Fruit fly (Drosophila melanogaster) whole organism, embryonic: ENCODE data around the gene deltaCOP.

Experiments
- Ada2b ChIP-seq: fragments of 200-800 bp; sonication (Bioruptor generic); IDR thresholded peaks from 2 replicates; pipeline ENCODE4 v1.3.6; 2022; ENCODE audit warnings: missing biosample characterization, missing genetic modification characterization
- Adf1 ChIP-seq: fragments of 200-800 bp; sonication (Bioruptor generic); IDR thresholded peaks from 2 replicates; pipeline ENCODE4 v1.3.6; 2022; ENCODE audit warnings: missing biosample characterization, missing genetic modification characterization
- CG11398 ChIP-seq: fragments of 200-800 bp; sonication (Bioruptor generic); optimal IDR thresholded peaks from 2 replicates; lab custom pipeline; 2016; ENCODE audit warnings: missing biosample characterization, missing genetic modification characterization
- CG11560 ChIP-seq: fragments of 200-800 bp; sonication (Bioruptor generic); IDR thresholded peaks from 3 replicates; pipeline ENCODE4 v1.3.6; 2022; ENCODE audit warnings: missing biosample characterization, missing genetic modification characterization
- CG13894 ChIP-seq: fragments of 200-800 bp; sonication (Bioruptor generic); optimal IDR thresholded peaks from 3 replicates; lab custom pipeline; 2018; ENCODE audit warnings: missing biosample characterization, mild to moderate bottlenecking, missing genetic modification characterization, moderate library complexity
- CG2875 ChIP-seq: fragments of 200-800 bp; sonication (Bioruptor generic); optimal IDR thresholded peaks from 2 replicates; lab custom pipeline; 2017; ENCODE audit warnings: missing biosample characterization, mild to moderate bottlenecking, missing genetic modification characterization, missing genetic modification reagents
- CG2889 ChIP-seq: fragments of 200-800 bp; sonication (Bioruptor generic); IDR thresholded peaks from 3 replicates; pipeline ENCODE4 v1.3.6; 2022; ENCODE audit warnings: missing biosample characterization, missing genetic modification characterization
- CG31224 ChIP-seq: fragments of 200-800 bp; sonication (Bioruptor generic); IDR thresholded peaks from 2 replicates; pipeline ENCODE4 v1.3.6; 2022; ENCODE audit warnings: missing biosample characterization, missing genetic modification characterization
- CG34376 ChIP-seq: fragments of 200-800 bp; sonication (Bioruptor generic); optimal IDR thresholded peaks from 2 replicates; lab custom pipeline; 2018; ENCODE audit warnings: missing biosample characterization, mild to moderate bottlenecking, missing genetic modification characterization
- CG5180 ChIP-seq: fragments of 200-800 bp; sonication (Bioruptor generic); optimal IDR thresholded peaks from 3 replicates; lab custom pipeline; 2017; ENCODE audit warnings: missing biosample characterization, missing genetic modification characterization, mild to moderate bottlenecking, moderate library complexity, missing genetic modification reagents
- CG7786 ChIP-seq: fragments of 200-800 bp; sonication (Bioruptor generic); optimal IDR thresholded peaks from 2 replicates; lab custom pipeline; 2016; ENCODE audit warnings: missing biosample characterization, missing genetic modification characterization
- CG7963 ChIP-seq: fragments of 200-800 bp; sonication (Bioruptor generic); IDR thresholded peaks from 3 replicates; pipeline ENCODE4 v1.3.6; 2022; ENCODE audit warnings: missing biosample characterization, missing genetic modification characterization; ENCODE audit not compliant: partially characterized antibody
- CG7987 ChIP-seq: fragments of 200-800 bp; sonication (Bioruptor generic); optimal IDR thresholded peaks from 2 replicates; lab custom pipeline; 2018; ENCODE audit warnings: missing biosample characterization, mild to moderate bottlenecking, missing genetic modification characterization, moderate library complexity
- CG8290 ChIP-seq, 3 experiments: fragments of 200-800 bp; sonication (Bioruptor generic); optimal IDR thresholded peaks; 2 replicates each; lab custom pipeline; 2016 to 2019; ENCODE audit warnings: missing biosample characterization in 3 of 3, missing genetic modification characterization in 3 of 3, mild to moderate bottlenecking in 2 of 3, moderate library complexity in 1 of 3
- CG8765 ChIP-seq: fragments of 200-800 bp; sonication (Bioruptor generic); IDR thresholded peaks from 2 replicates; pipeline ENCODE4 v1.3.6; 2022; ENCODE audit warnings: missing biosample characterization, missing genetic modification characterization
- CG9609 ChIP-seq: fragments of 200-800 bp; sonication (Bioruptor generic); optimal IDR thresholded peaks from 3 replicates; lab custom pipeline; 2016; ENCODE audit warnings: missing biosample characterization, missing genetic modification characterization
- Dfd ChIP-seq, 2 experiments: fragments of >200 bp; optimal IDR thresholded peaks; 2 replicates each; lab custom pipeline; 2017; ENCODE audit warnings: missing biosample characterization in 2 of 2, missing genetic modification characterization in 2 of 2
- Eip74EF ChIP-seq, 2 experiments: fragments of 200-800 bp in 1 of 2; fragments of >200 bp in 1 of 2; sonication (Bioruptor generic) in 1 of 2; optimal IDR thresholded peaks; 2 replicates each; lab custom pipeline; 2017 to 2019; ENCODE audit warnings: missing biosample characterization in 2 of 2, missing genetic modification characterization in 2 of 2, mild to moderate bottlenecking in 1 of 2, moderate library complexity in 1 of 2
- GATAe ChIP-seq: fragments of 200-800 bp; sonication (Bioruptor generic); conservative IDR thresholded peaks from 2 replicates; pipeline ENCODE4 v1.3.6; 2022; ENCODE audit warnings: missing biosample characterization, missing genetic modification characterization
- HLH3B ChIP-seq: fragments of 200-800 bp; sonication (Bioruptor generic); IDR thresholded peaks from 2 replicates; pipeline ENCODE4 v1.3.6; 2022; ENCODE audit warnings: missing biosample characterization, missing genetic modification characterization
- Hey ChIP-seq: fragments of 200-800 bp; sonication (Bioruptor generic); optimal IDR thresholded peaks from 3 replicates; lab custom pipeline; 2018; ENCODE audit warnings: missing biosample characterization, mild to moderate bottlenecking, missing genetic modification characterization
- HmgD ChIP-seq: fragments of 200-800 bp; sonication (Bioruptor generic); optimal IDR thresholded peaks from 3 replicates; lab custom pipeline; 2016; ENCODE audit warnings: missing biosample characterization, missing genetic modification characterization
- Hr3 ChIP-seq: fragments of 200-800 bp; sonication (Bioruptor generic); optimal IDR thresholded peaks from 3 replicates; lab custom pipeline; 2016; ENCODE audit warnings: missing biosample characterization, missing genetic modification characterization
- Hr78 ChIP-seq, 2 experiments: fragments of 200-800 bp in 1 of 2; fragments of >200 bp in 1 of 2; sonication (Bioruptor generic) in 1 of 2; optimal IDR thresholded peaks; 2 replicates each; lab custom pipeline; 2017 to 2019; ENCODE audit warnings: missing biosample characterization in 2 of 2, missing genetic modification characterization in 2 of 2, mild to moderate bottlenecking in 1 of 2, moderate library complexity in 1 of 2
- Kr ChIP-seq: fragments of 200-800 bp; sonication (Bioruptor generic); optimal IDR thresholded peaks from 2 replicates; lab custom pipeline; 2017; ENCODE audit warnings: missing biosample characterization, mild to moderate bottlenecking, missing genetic modification characterization
- Med ChIP-seq: fragments of 200-800 bp; sonication (Bioruptor generic); peaks from one replicate; lab custom pipeline; 2016; ENCODE audit warnings: missing biosample characterization, missing genetic modification characterization, mild to moderate bottlenecking, inconsistent platforms, moderate library complexity
- NC2β ChIP-seq: fragments of 200-800 bp; sonication (Bioruptor generic); optimal IDR thresholded peaks from 2 replicates; lab custom pipeline; 2016; ENCODE audit warnings: missing biosample characterization, missing genetic modification characterization
- Spps ChIP-seq: fragments of 200-800 bp; sonication (Bioruptor generic); optimal IDR thresholded peaks from 2 replicates; lab custom pipeline; 2018; ENCODE audit warnings: missing biosample characterization, mild to moderate bottlenecking, missing genetic modification characterization
- TFAM ChIP-seq: fragments of 200-800 bp; sonication (Bioruptor generic); optimal IDR thresholded peaks from 2 replicates; lab custom pipeline; 2017; ENCODE audit warnings: missing biosample characterization, missing genetic modification characterization, inconsistent platforms
- Taf1 ChIP-seq: fragments of 200-800 bp; sonication (Bioruptor generic); IDR thresholded peaks from 2 replicates; pipeline ENCODE4 v1.3.6; 2022; ENCODE audit warnings: missing biosample characterization, missing genetic modification characterization
- al ChIP-seq: fragments of 200-800 bp; sonication (Bioruptor generic); IDR thresholded peaks from 2 replicates; pipeline ENCODE4 v1.3.6; 2022; ENCODE audit warnings: missing biosample characterization, missing genetic modification characterization
- bcd ChIP-seq: fragments of 200-800 bp; sonication (Bioruptor generic); optimal IDR thresholded peaks from 2 replicates; lab custom pipeline; 2017; ENCODE audit warnings: missing biosample characterization, mild to moderate bottlenecking, missing genetic modification characterization
- chinmo ChIP-seq: fragments of 200-800 bp; sonication (Bioruptor generic); IDR thresholded peaks from 4 replicates; pipeline ENCODE4 v1.3.6; 2022; ENCODE audit warnings: missing biosample characterization, missing genetic modification characterization; ENCODE audit not compliant: partially characterized antibody
- eve ChIP-seq, 2 experiments: fragments of >200 bp; optimal IDR thresholded peaks; 2 replicates each; lab custom pipeline; 2017; ENCODE audit warnings: missing biosample characterization in 2 of 2, missing genetic modification characterization in 2 of 2
- exex ChIP-seq: fragments of 200-800 bp; sonication (Bioruptor generic); optimal IDR thresholded peaks from 4 replicates; lab custom pipeline; 2018; ENCODE audit warnings: missing biosample characterization, mild to moderate bottlenecking, missing genetic modification characterization, moderate library complexity
- gcm2 ChIP-seq: fragments of 200-800 bp; sonication (Bioruptor generic); optimal IDR thresholded peaks from 2 replicates; lab custom pipeline; 2016; ENCODE audit warnings: missing biosample characterization, missing genetic modification characterization
- gro ChIP-seq: fragments of 200-800 bp; sonication (Bioruptor generic); optimal IDR thresholded peaks from 2 replicates; lab custom pipeline; 2016; ENCODE audit warnings: missing biosample characterization, missing genetic modification characterization
- hbn ChIP-seq: fragments of 200-800 bp; sonication (Bioruptor generic); IDR thresholded peaks from 2 replicates; pipeline ENCODE4 v1.3.6; 2022; ENCODE audit warnings: missing biosample characterization, missing genetic modification characterization; ENCODE audit not compliant: partially characterized antibody
- jing ChIP-seq: fragments of 200-800 bp; sonication (Bioruptor generic); optimal IDR thresholded peaks from 2 replicates; lab custom pipeline; 2018; ENCODE audit warnings: missing biosample characterization, mild to moderate bottlenecking, missing genetic modification characterization
- jumu ChIP-seq: fragments of 200-800 bp; sonication (Bioruptor generic); optimal IDR thresholded peaks from 3 replicates; lab custom pipeline; 2016; ENCODE audit warnings: missing biosample characterization, missing genetic modification characterization
- kay ChIP-seq: fragments of 200-800 bp; sonication (Bioruptor generic); optimal IDR thresholded peaks from 2 replicates; lab custom pipeline; 2016; ENCODE audit warnings: missing biosample characterization, missing genetic modification characterization
- mam ChIP-seq: fragments of 200-800 bp; sonication (Bioruptor generic); optimal IDR thresholded peaks from 3 replicates; lab custom pipeline; 2016; ENCODE audit warnings: missing biosample characterization, missing genetic modification characterization
- mirr ChIP-seq: fragments of 200-800 bp; sonication (Bioruptor generic); optimal IDR thresholded peaks from 3 replicates; lab custom pipeline; 2018; ENCODE audit warnings: missing biosample characterization, mild to moderate bottlenecking, missing genetic modification characterization
- pan ChIP-seq, 4 experiments: fragments of >200 bp in 3 of 4; fragments of 200-800 bp in 1 of 4; sonication (Bioruptor generic) in 1 of 4; optimal IDR thresholded peaks in 3 of 4; IDR thresholded peaks in 1 of 4; 2 replicates each; pipeline versions ENCODE4 v1.3.6 to Lab custom; 2017 to 2022; ENCODE audit warnings: missing biosample characterization in 2 of 4, missing genetic modification characterization in 2 of 4, mixed read lengths in 1 of 4
- ranshi ChIP-seq: fragments of 200-800 bp; sonication (Bioruptor generic); IDR thresholded peaks from 2 replicates; pipeline ENCODE4 v1.3.6; 2022; ENCODE audit warnings: missing biosample characterization, missing genetic modification characterization
- slbo ChIP-seq: fragments of 200-800 bp; sonication (Bioruptor generic); IDR thresholded peaks from 2 replicates; pipeline ENCODE4 v1.3.6; 2022; ENCODE audit warnings: missing biosample characterization, missing genetic modification characterization
- slp2 ChIP-seq: fragments of 200-800 bp; sonication (Bioruptor generic); optimal IDR thresholded peaks from 2 replicates; lab custom pipeline; 2016; ENCODE audit warnings: missing biosample characterization, missing genetic modification characterization
- sr ChIP-seq: fragments of 200-800 bp; sonication (Bioruptor generic); IDR thresholded peaks from 3 replicates; pipeline ENCODE4 v1.3.6; 2022; ENCODE audit warnings: missing biosample characterization, missing genetic modification characterization
- vnd ChIP-seq: fragments of 200-800 bp; sonication (Bioruptor generic); IDR thresholded peaks from 3 replicates; pipeline ENCODE4 v1.3.6; 2022; ENCODE audit warnings: missing biosample characterization, missing genetic modification characterization; ENCODE audit not compliant: partially characterized antibody
- zf30C ChIP-seq: fragments of 200-800 bp; sonication (Bioruptor generic); optimal IDR thresholded peaks from 3 replicates; lab custom pipeline; 2018; ENCODE audit warnings: missing biosample characterization, mild to moderate bottlenecking, missing genetic modification characterization

deltaCOP gene

dm6 chrX:1842875-1843274 lies 18.7 kb downstream of the deltaCOP start:
- peak; percentile 47 for TF ChIP-seq CG34376 (GFP tag; lab: Kevin White, UChicago)
- peak; percentile 33 for TF ChIP-seq mirr (GFP tag; lab: Kevin White, UChicago)
- TF ChIP-seq Ada2b (GFP tag; lab: Robert Waterston, UW), result no peak
- peak; percentile 10 for TF ChIP-seq Hey (tag; lab: Kevin White, UChicago)
- no peak for TF ChIP-seq al
- peak; percentile 94 for TF ChIP-seq CG7987
- TF ChIP-seq mam (GFP tag; lab: Kevin White, UChicago), result no peak
- no peak for TF ChIP-seq Taf1
- no peak for TF ChIP-seq CG5180
- TF ChIP-seq CG9609 (GFP tag; lab: Kevin White, UChicago), result no peak
- no peak for TF ChIP-seq jumu
- no peak for TF ChIP-seq CG2889 (GFP tag; lab: Robert Waterston, UW)
- TF ChIP-seq Spps, result no peak
- TF ChIP-seq vnd (GFP tag; lab: Robert Waterston, UW), result no peak
- TF ChIP-seq sr (GFP tag; lab: Robert Waterston, UW), result peak; percentile 44; the same call in 1 of the 3 replicates
- peak; percentile 37; the same call in 1 of the 2 replicates for TF ChIP-seq Adf1 (GFP tag; lab: Robert Waterston, UW)
- TF ChIP-seq hbn, result no peak
- peak in 1 of 2 experiments; percentile 93 for TF ChIP-seq Hr78 (GFP tag; optimal IDR thresholded peaks at IDR 0.05; lab: Kevin White, UChicago)
- TF ChIP-seq Eip74EF (GFP tag; optimal IDR thresholded peaks at IDR 0.05; lab: Kevin White, UChicago), result peak in 1 of 2 experiments; percentile 88
- peak; percentile 55 for TF ChIP-seq CG13894 (tag; lab: Kevin White, UChicago)
- no peak for TF ChIP-seq gro (GFP tag; lab: Kevin White, UChicago)
- TF ChIP-seq zf30C (GFP tag; lab: Kevin White, UChicago), result no peak
- no peak for TF ChIP-seq TFAM (GFP tag; lab: Kevin White, UChicago)
- peak; percentile 87 for TF ChIP-seq Med (GFP tag; lab: Kevin White, UChicago)
- no peak for TF ChIP-seq CG7963 (GFP tag; lab: Robert Waterston, UW)
- TF ChIP-seq kay, result peak; percentile 79
- TF ChIP-seq CG2875, result no peak
- TF ChIP-seq pan (optimal IDR thresholded peaks at IDR 0.05; lab: Kevin White, UChicago), result no peak
- no peak for TF ChIP-seq pan (GFP tag; optimal IDR thresholded peaks at IDR 0.05 in 1 of 2, IDR thresholded peaks at IDR 0.05 in 1 of 2)
- no peak for TF ChIP-seq GATAe (GFP tag; lab: Robert Waterston, UW)
- TF ChIP-seq HmgD (GFP tag; lab: Kevin White, UChicago), result no peak
- no peak for TF ChIP-seq ranshi (GFP tag; lab: Robert Waterston, UW)
- no peak for TF ChIP-seq bcd (GFP tag; lab: Kevin White, UChicago)
- TF ChIP-seq Hr3 (GFP tag; lab: Kevin White, UChicago), result no peak
- no peak for TF ChIP-seq CG11398 (GFP tag; lab: Kevin White, UChicago)
- TF ChIP-seq jing (GFP tag; lab: Kevin White, UChicago), result no peak
- TF ChIP-seq gcm2 (GFP tag; lab: Kevin White, UChicago), result no peak
- no peak for TF ChIP-seq NC2β (GFP tag; lab: Kevin White, UChicago)
- TF ChIP-seq CG11560 (tag; lab: Robert Waterston, UW), result no peak
- TF ChIP-seq CG31224, result no peak
- no peak for TF ChIP-seq CG7786 (GFP tag; lab: Kevin White, UChicago)
- no peak for TF ChIP-seq HLH3B (GFP tag; lab: Robert Waterston, UW)
- TF ChIP-seq CG8765 (GFP tag; lab: Robert Waterston, UW), result no peak
- no peak for TF ChIP-seq CG8290 (GFP tag; optimal IDR thresholded peaks at IDR 0.05; lab: Kevin White, UChicago)
- peak in 1 of 2 experiments; percentile 51 for TF ChIP-seq CG8290 (tag; optimal IDR thresholded peaks at IDR 0.05; lab: Kevin White, UChicago)
- TF ChIP-seq slp2 (GFP tag; lab: Kevin White, UChicago), result no peak
- no peak for TF ChIP-seq eve (GFP tag; optimal IDR thresholded peaks at IDR 0.05; lab: Kevin White, UChicago)
- no peak for TF ChIP-seq Kr (GFP tag; lab: Kevin White, UChicago)
- TF ChIP-seq Dfd (GFP tag; optimal IDR thresholded peaks at IDR 0.05; lab: Kevin White, UChicago), result no peak
- peak; percentile 34 for TF ChIP-seq exex (tag; lab: Kevin White, UChicago)
- TF ChIP-seq slbo (GFP tag; lab: Robert Waterston, UW), result peak; percentile 11; the same call in 1 of the 2 replicates
- TF ChIP-seq chinmo (GFP tag; lab: Robert Waterston, UW), result 0 out of 4 replicates have a peak, but pooled peaks have one; percentile 48
